Worm (Caenorhabditis elegans) whole organism, young adult: ENCODE data around the gene zer-1.
"Not testable (repeated sequence)": the region's sequence is repeated elsewhere in the genome, so short reads cannot be mapped to it uniquely, and the experiment has no call there.

Source experiments
- gei-17 ChIP-seq: fragments of 200-800 bp; sonication (Bioruptor generic); optimal IDR thresholded peaks from 2 replicates; lab custom pipeline; 2018; ENCODE audit warnings: mild to moderate bottlenecking, missing genetic modification characterization, missing compliant biosample characterization
- ztf-3 ChIP-seq: fragments of 200-800 bp; sonication (Bioruptor generic); optimal IDR thresholded peaks from 2 replicates; lab custom pipeline; 2018; ENCODE audit warnings: mild to moderate bottlenecking, missing genetic modification characterization, missing compliant biosample characterization

DNA sequence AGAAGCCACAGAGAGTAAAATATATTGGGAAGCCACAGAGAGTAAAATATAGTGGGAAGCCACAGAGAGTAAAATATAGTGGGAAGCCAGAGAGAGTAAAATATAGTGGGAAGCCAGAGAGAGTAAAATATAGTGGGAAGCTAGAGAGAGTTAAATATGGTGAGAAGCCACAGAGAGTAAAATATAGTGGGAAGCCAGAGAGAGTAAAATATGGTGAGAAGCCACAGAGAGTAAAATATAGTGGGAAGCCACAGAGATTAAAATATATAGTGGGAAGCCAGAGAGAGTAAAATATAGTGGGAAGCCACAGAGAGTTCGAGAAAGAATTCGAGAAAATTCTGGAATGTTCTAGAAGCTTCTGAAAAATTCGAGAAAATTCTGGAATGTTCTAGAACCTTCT lies 44.8 kb upstream of the zer-1 start:
- TF ChIP-seq ztf-3; gei-17 (GFP tag; lab: Kevin White, UChicago): not testable (repeated sequence)
